Worm (Caenorhabditis elegans) whole organism, mixed stage, embryonic: ENCODE results near the gene F13A2.9.

Source experiments
- M03D4.4 ChIP-seq: sonication (generic microtip); optimal IDR thresholded peaks from 2 replicates; lab custom pipeline; 2017; ENCODE audit warnings: mild to moderate bottlenecking, missing genetic modification characterization, missing compliant biosample characterization
- bed-3 ChIP-seq: fragments of 200-800 bp; sonication (Bioruptor generic); optimal IDR thresholded peaks from 3 replicates; lab custom pipeline; 2018; ENCODE audit warnings: mild to moderate bottlenecking, missing genetic modification characterization, moderate library complexity, missing compliant biosample characterization
- blmp-1 ChIP-seq: fragments of 150-350 bp; optimal IDR thresholded peaks from 2 replicates; lab custom pipeline; 2014; ENCODE audit warnings: missing biosample characterization, missing genetic modification characterization
- ceh-39 ChIP-seq: fragments of 150-350 bp; optimal IDR thresholded peaks from 2 replicates; lab custom pipeline; 2014; ENCODE audit warnings: missing biosample characterization, missing genetic modification characterization
- ceh-43 ChIP-seq: fragments of 200-800 bp; sonication (Bioruptor generic); optimal IDR thresholded peaks from 2 replicates; lab custom pipeline; 2018; ENCODE audit warnings: mild to moderate bottlenecking, missing genetic modification characterization, moderate library complexity, missing compliant biosample characterization
- ceh-83 ChIP-seq: fragments of 200-800 bp; sonication (Bioruptor generic); optimal IDR thresholded peaks from 2 replicates; lab custom pipeline; 2018; ENCODE audit warnings: mild to moderate bottlenecking, missing genetic modification characterization, missing compliant biosample characterization
- ces-1 ChIP-seq: fragments of 150-350 bp; optimal IDR thresholded peaks from 2 replicates; lab custom pipeline; 2014; ENCODE audit warnings: missing biosample characterization, missing genetic modification reagents, missing genetic modification characterization
- cnd-1 ChIP-seq: fragments of 200-800 bp; sonication (Bioruptor generic); optimal IDR thresholded peaks from 2 replicates; lab custom pipeline; 2018; ENCODE audit warnings: mild to moderate bottlenecking, missing genetic modification characterization, missing compliant biosample characterization
- drap-1 ChIP-seq: fragments of 200-800 bp; sonication (Bioruptor generic); optimal IDR thresholded peaks from 3 replicates; lab custom pipeline; 2018; ENCODE audit warnings: mild to moderate bottlenecking, missing genetic modification characterization, missing compliant biosample characterization
- elt-1 ChIP-seq: sonication (generic microtip); optimal IDR thresholded peaks from 2 replicates; lab custom pipeline; 2017; ENCODE audit warnings: missing genetic modification characterization, mild to moderate bottlenecking, missing compliant biosample characterization, antibody characterized with exemption, moderate library complexity, borderline replicate concordance; ENCODE audit not compliant: insufficient read depth
- elt-3 ChIP-seq: fragments of 150-350 bp; optimal IDR thresholded peaks from 2 replicates; lab custom pipeline; 2014; ENCODE audit warnings: missing biosample characterization, missing genetic modification characterization
- flh-1 ChIP-seq: fragments of 200-800 bp; sonication (Bioruptor generic); optimal IDR thresholded peaks from 2 replicates; lab custom pipeline; 2018; ENCODE audit warnings: mild to moderate bottlenecking, missing genetic modification characterization, moderate library complexity, missing compliant biosample characterization
- ham-2 ChIP-seq: fragments of 200-800 bp; sonication (Bioruptor generic); optimal IDR thresholded peaks from 2 replicates; lab custom pipeline; 2018; ENCODE audit warnings: mild to moderate bottlenecking, missing genetic modification characterization, missing compliant biosample characterization
- hlh-1 ChIP-seq: fragments of 150-350 bp; optimal IDR thresholded peaks from 2 replicates; lab custom pipeline; 2014; ENCODE audit warnings: missing biosample characterization, missing genetic modification reagents, missing genetic modification characterization
- lin-13 ChIP-seq: fragments of 150-350 bp; optimal IDR thresholded peaks from 2 replicates; lab custom pipeline; 2014; ENCODE audit warnings: missing biosample characterization, missing genetic modification characterization
- lin-32 ChIP-seq: fragments of 200-800 bp; sonication (Bioruptor generic); optimal IDR thresholded peaks from 2 replicates; lab custom pipeline; 2018; ENCODE audit warnings: mild to moderate bottlenecking, missing genetic modification characterization, missing compliant biosample characterization
- lsy-2 ChIP-seq: fragments of 150-350 bp; optimal IDR thresholded peaks from 2 replicates; lab custom pipeline; 2014; ENCODE audit warnings: missing biosample characterization, missing genetic modification characterization
- mab-5 ChIP-seq: fragments of 150-350 bp; optimal IDR thresholded peaks from 2 replicates; lab custom pipeline; 2014; ENCODE audit warnings: missing biosample characterization, missing genetic modification characterization
- mep-1 ChIP-seq: fragments of 150-350 bp; optimal IDR thresholded peaks from 2 replicates; lab custom pipeline; 2017; ENCODE audit warnings: missing biosample characterization, missing genetic modification reagents, missing genetic modification characterization, inconsistent platforms
- mls-2 ChIP-seq: sonication (generic microtip); optimal IDR thresholded peaks from 2 replicates; lab custom pipeline; 2016; ENCODE audit warnings: mild to moderate bottlenecking, missing genetic modification characterization, moderate library complexity, missing compliant biosample characterization
- nhr-12 ChIP-seq: fragments of 150-350 bp; optimal IDR thresholded peaks from 2 replicates; lab custom pipeline; 2014; ENCODE audit warnings: missing biosample characterization, missing genetic modification characterization
- nhr-2 ChIP-seq: fragments of 150-350 bp; optimal IDR thresholded peaks from 2 replicates; lab custom pipeline; 2014; ENCODE audit warnings: missing biosample characterization, missing genetic modification characterization
- nhr-237 ChIP-seq: fragments of 150-350 bp; optimal IDR thresholded peaks from 2 replicates; lab custom pipeline; 2014; ENCODE audit warnings: missing biosample characterization, missing genetic modification characterization
- nhr-28 ChIP-seq: fragments of 150-350 bp; optimal IDR thresholded peaks from 2 replicates; lab custom pipeline; 2014; ENCODE audit warnings: missing biosample characterization, missing genetic modification characterization
- nhr-76 ChIP-seq: sonication (generic microtip); optimal IDR thresholded peaks from 2 replicates; lab custom pipeline; 2017; ENCODE audit warnings: missing biosample characterization, missing genetic modification characterization
- pha-4 ChIP-seq: fragments of 150-350 bp; optimal IDR thresholded peaks from 2 replicates; lab custom pipeline; 2018; ENCODE audit warnings: missing biosample characterization, missing genetic modification reagents, missing genetic modification characterization
- sem-2 ChIP-seq: fragments of 200-800 bp; sonication (Bioruptor generic); optimal IDR thresholded peaks from 2 replicates; lab custom pipeline; 2018; ENCODE audit warnings: mild to moderate bottlenecking, missing genetic modification characterization, missing compliant biosample characterization
- snpc-4 ChIP-seq: fragments of 150-350 bp; optimal IDR thresholded peaks from 2 replicates; lab custom pipeline; 2014; ENCODE audit warnings: missing biosample characterization, missing genetic modification characterization
- sptf-1 ChIP-seq: sonication (generic microtip); optimal IDR thresholded peaks from 2 replicates; lab custom pipeline; 2017; ENCODE audit warnings: mild to moderate bottlenecking, missing genetic modification characterization, moderate library complexity, missing compliant biosample characterization
- tbx-8 ChIP-seq: fragments of 200-800 bp; sonication (Bioruptor generic); optimal IDR thresholded peaks from 2 replicates; lab custom pipeline; 2018; ENCODE audit warnings: mild to moderate bottlenecking, missing genetic modification characterization, moderate library complexity, missing compliant biosample characterization
- unc-120 ChIP-seq: sonication (generic microtip); optimal IDR thresholded peaks from 2 replicates; lab custom pipeline; 2017; ENCODE audit warnings: missing genetic modification characterization, missing compliant biosample characterization; ENCODE audit not compliant: poor library complexity, severe bottlenecking
- unc-39 ChIP-seq: fragments of 150-350 bp; optimal IDR thresholded peaks from 2 replicates; lab custom pipeline; 2014; ENCODE audit warnings: missing biosample characterization, missing genetic modification characterization
- unc-62 ChIP-seq: fragments of 150-350 bp; optimal IDR thresholded peaks from 2 replicates; lab custom pipeline; 2014; ENCODE audit warnings: missing biosample characterization, missing genetic modification reagents, missing genetic modification characterization
- zip-8 ChIP-seq: fragments of 150-350 bp; optimal IDR thresholded peaks from 2 replicates; lab custom pipeline; 2014; ENCODE audit warnings: missing biosample characterization, missing genetic modification characterization
- ztf-11 ChIP-seq: fragments of 150-350 bp; optimal IDR thresholded peaks from 2 replicates; lab custom pipeline; 2014; ENCODE audit warnings: missing biosample characterization, missing genetic modification characterization

Gene F13A2.9

DNA sequence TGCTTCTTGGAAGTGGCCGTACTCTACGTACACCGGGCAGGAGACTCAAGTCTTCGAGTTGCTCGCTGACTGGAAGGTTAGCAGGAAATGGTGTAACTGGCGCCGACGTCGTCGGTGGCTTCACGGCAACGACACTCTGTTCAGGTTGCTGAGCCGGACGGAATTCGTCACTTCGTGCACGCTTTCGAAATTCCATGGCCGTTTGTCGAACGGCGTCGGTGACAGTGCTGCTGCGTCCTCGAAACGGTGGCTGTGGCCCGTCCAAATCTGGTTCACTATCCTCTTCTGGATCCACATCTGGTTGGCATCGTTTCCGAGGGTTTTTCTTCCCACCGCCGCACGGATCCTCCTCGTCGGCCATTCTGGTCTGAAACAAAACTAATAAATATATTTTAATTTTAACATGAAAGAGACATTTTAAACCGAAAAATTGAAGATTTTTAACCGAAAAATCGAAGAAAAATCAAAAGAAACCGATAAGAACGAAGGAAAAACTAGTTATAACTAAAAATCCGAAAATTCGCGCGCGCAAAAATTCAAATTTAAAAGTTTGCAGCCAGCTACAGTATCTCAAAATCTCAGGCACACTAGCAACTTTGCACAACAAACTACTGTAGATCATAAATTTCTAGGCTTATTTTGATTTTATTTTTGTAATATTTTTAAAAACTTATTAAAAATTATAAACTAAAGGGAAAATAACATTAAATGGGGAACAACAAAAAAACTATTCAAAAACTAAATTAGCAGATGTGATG lies 11.3 kb downstream of the F13A2.9 start, which contains the start of gene F32D1.7:
F32D1.7 (minus strand) TSS at position 367 of the 758 bp plus-strand sequence.
- TF ChIP-seq sem-2 (GFP tag; lab: Kevin White, UChicago) (no peak), sptf-1 (tag; lab: Kevin White, UChicago) (no peak), bed-3 (GFP tag; lab: Kevin White, UChicago) (no peak), lin-13 (tag; lab: Kevin White, UChicago) (no peak), ham-2 (GFP tag; lab: Kevin White, UChicago) (no peak), ceh-43 (GFP tag; lab: Kevin White, UChicago) (no peak)

DNA sequence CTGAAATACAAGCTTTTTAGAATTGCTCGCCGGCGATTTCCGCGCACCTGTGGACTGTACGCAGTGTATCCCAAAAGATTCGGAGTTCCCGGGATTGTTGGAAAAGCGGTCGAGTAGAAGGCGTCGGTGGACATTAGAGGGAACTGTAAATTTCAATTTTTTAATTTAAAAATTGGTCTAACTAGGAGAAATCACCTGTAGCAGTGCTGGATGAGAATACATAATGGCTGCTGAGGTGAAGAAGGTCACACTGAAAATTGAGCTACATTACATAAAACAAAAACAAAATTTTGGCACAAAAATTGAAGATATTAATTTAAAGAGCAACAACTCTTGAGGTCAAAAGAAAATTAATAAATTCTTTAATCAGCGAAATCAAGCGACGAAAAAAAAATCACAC lies 12.7 kb downstream of the F13A2.9 start, which contains the start of gene neg-1:
neg-1 (minus strand) TSS at position 250 of the 400 bp plus-strand sequence.
- no peak for TF ChIP-seq lin-32 (GFP tag; lab: Kevin White, UChicago)
- no peak for TF ChIP-seq drap-1
- TF ChIP-seq unc-39 (tag; lab: Kevin White, UChicago) = no peak
- TF ChIP-seq unc-62 (GFP tag; lab: Kevin White, UChicago) = no peak
- no peak for TF ChIP-seq zip-8
- TF ChIP-seq sem-2 (GFP tag; lab: Kevin White, UChicago) = no peak
- TF ChIP-seq M03D4.4 (tag; lab: Kevin White, UChicago) = no peak

DNA sequence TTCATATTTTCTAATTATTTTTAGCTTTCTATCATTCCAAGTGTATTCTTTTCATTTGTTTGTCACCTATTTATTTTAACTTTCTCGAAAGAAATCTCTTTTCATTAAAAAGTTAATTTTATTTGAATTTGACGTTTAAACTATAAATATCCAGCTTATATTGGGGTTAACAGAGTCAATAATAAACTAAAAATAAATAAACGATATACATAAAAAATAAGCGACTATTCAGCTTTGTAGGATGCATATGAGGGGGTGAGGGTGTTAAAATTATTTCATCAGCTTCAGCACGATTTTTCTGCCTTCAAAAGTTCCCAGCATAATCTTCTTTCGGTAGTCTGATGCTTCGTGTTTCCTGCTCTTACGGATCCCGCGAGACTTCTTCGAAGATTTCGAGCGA lies 13.6 kb downstream of the F13A2.9 start:
- no peak for TF ChIP-seq ceh-39
- no peak for TF ChIP-seq unc-120 (tag; lab: Kevin White, UChicago)
- no peak for TF ChIP-seq sptf-1 (tag; lab: Kevin White, UChicago)
- no peak for TF ChIP-seq nhr-2 (tag; lab: Kevin White, UChicago)
- no peak for TF ChIP-seq drap-1
- no peak for TF ChIP-seq mep-1
- TF ChIP-seq unc-62 (GFP tag; lab: Kevin White, UChicago) = no peak
- no peak for TF ChIP-seq lin-13 (tag; lab: Kevin White, UChicago)
- no peak for TF ChIP-seq nhr-12 (tag; lab: Kevin White, UChicago)
- TF ChIP-seq ces-1 (GFP tag; lab: Kevin White, UChicago) = no peak
- TF ChIP-seq nhr-28 (tag; lab: Kevin White, UChicago) = no peak
- TF ChIP-seq nhr-76 (tag; lab: Kevin White, UChicago) = no peak
- no peak for TF ChIP-seq unc-39 (tag; lab: Kevin White, UChicago)
- no peak for TF ChIP-seq ceh-83
- TF ChIP-seq ham-2 (GFP tag; lab: Kevin White, UChicago) = no peak
- no peak for TF ChIP-seq mab-5 (tag; lab: Kevin White, UChicago)
- TF ChIP-seq nhr-237 (tag; lab: Kevin White, UChicago) = no peak

DNA sequence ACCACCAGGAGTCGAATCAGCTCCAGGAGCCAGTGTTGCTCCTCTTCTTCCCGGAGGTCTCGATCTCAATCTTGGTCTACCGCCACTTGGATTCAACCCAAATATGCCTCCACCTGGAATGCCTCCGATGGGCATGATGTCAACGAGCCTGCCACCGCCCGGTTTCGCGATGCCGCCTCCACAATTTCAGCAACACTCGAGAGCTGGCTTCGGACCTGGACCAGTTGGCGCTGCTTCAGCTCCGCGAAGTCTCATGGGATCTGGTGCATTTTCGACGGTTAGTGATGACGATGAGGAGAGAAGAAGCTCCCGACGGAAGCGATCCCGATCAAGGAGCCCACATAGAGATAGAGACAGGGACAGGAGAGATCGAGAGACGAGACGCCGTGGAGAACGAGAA lies 14.3 kb downstream of the F13A2.9 start:
- no peak for TF ChIP-seq drap-1
- no peak for TF ChIP-seq flh-1
- no peak for TF ChIP-seq lin-32 (GFP tag; lab: Kevin White, UChicago)
- TF ChIP-seq, all 35 proteins: peak for 0

DNA sequence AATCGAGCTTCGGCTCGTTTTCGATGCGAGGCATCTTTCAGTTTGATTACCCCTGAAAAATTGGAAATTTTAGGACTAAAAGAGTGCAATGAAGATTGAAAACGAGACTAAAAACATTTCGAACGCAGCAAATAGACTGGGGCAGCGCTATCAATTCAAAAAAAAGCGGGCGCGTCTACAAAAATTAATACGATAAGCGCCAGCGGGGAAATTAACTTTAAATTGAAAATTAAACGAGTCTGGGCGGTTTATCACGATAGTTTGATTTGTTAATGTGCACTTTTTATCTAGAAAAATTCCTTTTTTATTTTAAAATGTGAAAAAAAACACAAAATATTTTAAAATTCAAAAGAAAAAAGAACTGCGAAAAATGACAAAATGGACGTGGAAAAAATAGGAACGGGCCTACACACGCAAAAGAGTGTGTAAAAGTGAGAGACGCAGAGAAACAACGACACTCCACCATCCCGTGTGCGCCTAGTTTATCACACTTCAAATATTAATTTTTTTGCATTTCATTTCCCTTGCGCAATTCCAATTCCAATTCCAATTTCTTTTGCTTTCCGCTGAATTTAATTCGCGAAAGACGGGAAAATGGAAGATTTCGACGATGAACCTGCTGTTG lies 15.9 kb downstream of the F13A2.9 start, which contains the start of the genes gmpr-1 and fipp-1:
gmpr-1 (minus strand) TSS at position 75 of the 625 bp plus-strand sequence.
fipp-1 (plus strand) TSS at position 499 of the 625 bp plus-strand sequence.
- no peak for TF ChIP-seq lin-13 (tag; lab: Kevin White, UChicago)
- no peak for TF ChIP-seq nhr-12 (tag; lab: Kevin White, UChicago)
- TF ChIP-seq cnd-1 = no peak
- no peak for TF ChIP-seq mab-5 (tag; lab: Kevin White, UChicago)
- TF ChIP-seq lsy-2 (tag; lab: Kevin White, UChicago) = peak; percentile 15
- peak; percentile 0 for TF ChIP-seq zip-8
- TF ChIP-seq sem-2 (GFP tag; lab: Kevin White, UChicago) = no peak
- peak; percentile 54 for TF ChIP-seq mep-1
- TF ChIP-seq ceh-39 = no peak
- TF ChIP-seq ceh-43 (GFP tag; lab: Kevin White, UChicago) = no peak
- no peak for TF ChIP-seq nhr-28 (tag; lab: Kevin White, UChicago)
- no peak for TF ChIP-seq nhr-76 (tag; lab: Kevin White, UChicago)
- no peak for TF ChIP-seq blmp-1
- TF ChIP-seq ham-2 (GFP tag; lab: Kevin White, UChicago) = no peak
- no peak for TF ChIP-seq bed-3 (GFP tag; lab: Kevin White, UChicago)
- no peak for TF ChIP-seq sptf-1 (tag; lab: Kevin White, UChicago)
- TF ChIP-seq drap-1 = no peak
- no peak for TF ChIP-seq ztf-11 (tag; lab: Kevin White, UChicago)
- TF ChIP-seq ceh-83 = no peak
- TF ChIP-seq unc-62 (GFP tag; lab: Kevin White, UChicago) = no peak
- TF ChIP-seq pha-4 (tag; lab: Kevin White, UChicago) = peak; percentile 42
- no peak for TF ChIP-seq hlh-1
- TF ChIP-seq lin-32 (GFP tag; lab: Kevin White, UChicago) = no peak
- no peak for TF ChIP-seq snpc-4 (tag; lab: Kevin White, UChicago)
- TF ChIP-seq elt-1 = no peak
- TF ChIP-seq elt-3 (tag; lab: Kevin White, UChicago) = no peak
- peak; percentile 46 for TF ChIP-seq ces-1 (GFP tag; lab: Kevin White, UChicago)
- no peak for TF ChIP-seq unc-120 (tag; lab: Kevin White, UChicago)
- TF ChIP-seq M03D4.4 (tag; lab: Kevin White, UChicago) = no peak
- TF ChIP-seq mls-2 = no peak
- TF ChIP-seq unc-39 (tag; lab: Kevin White, UChicago) = no peak
- no peak for TF ChIP-seq nhr-237 (tag; lab: Kevin White, UChicago)
- no peak for TF ChIP-seq nhr-2 (tag; lab: Kevin White, UChicago)
- TF ChIP-seq flh-1 = no peak
- TF ChIP-seq tbx-8 = no peak
